Worm (Caenorhabditis elegans) whole organism, L2 larva: ENCODE measurements around the gene cyk-3.
A peak's percentile ranks its signal among the peaks of the same experiment; 100 is the strongest.

Experiments
- C34F6.9 ChIP-seq: fragments of 150-350 bp; optimal IDR thresholded peaks from 2 replicates; lab custom pipeline; 2014; ENCODE audit warnings: missing biosample characterization, missing genetic modification characterization
- F13H6.1 ChIP-seq: sonication (generic microtip); optimal IDR thresholded peaks from 2 replicates; lab custom pipeline; 2016; ENCODE audit warnings: missing genetic modification characterization, missing compliant biosample characterization
- Y55F3AM.14 ChIP-seq: fragments of 200-800 bp; sonication (Bioruptor generic); optimal IDR thresholded peaks from 2 replicates; lab custom pipeline; 2018; ENCODE audit warnings: mild to moderate bottlenecking, missing genetic modification characterization, missing compliant biosample characterization
- ZK546.5 ChIP-seq: sonication (generic microtip); optimal IDR thresholded peaks from 2 replicates; lab custom pipeline; 2017; ENCODE audit warnings: missing biosample characterization, missing genetic modification characterization
- alr-1 ChIP-seq: fragments of 150-350 bp; optimal IDR thresholded peaks from 2 replicates; lab custom pipeline; 2014; ENCODE audit warnings: missing biosample characterization, missing genetic modification characterization
- ama-1 ChIP-seq: fragments of 150-350 bp; optimal IDR thresholded peaks from 2 replicates; lab custom pipeline; 2018; ENCODE audit warnings: inconsistent platforms
- ceh-82 ChIP-seq: fragments of 150-350 bp; optimal IDR thresholded peaks from 2 replicates; lab custom pipeline; 2014; ENCODE audit warnings: missing biosample characterization, missing genetic modification characterization
- crh-2 ChIP-seq: sonication (generic microtip); optimal IDR thresholded peaks from 2 replicates; lab custom pipeline; 2017; ENCODE audit warnings: missing biosample characterization, missing genetic modification characterization
- dmd-4 ChIP-seq: sonication (generic microtip); optimal IDR thresholded peaks from 2 replicates; lab custom pipeline; 2017; ENCODE audit warnings: missing biosample characterization, missing genetic modification characterization
- elt-1 ChIP-seq: fragments of 150-350 bp; optimal IDR thresholded peaks from 2 replicates; lab custom pipeline; 2014; ENCODE audit warnings: missing biosample characterization, missing genetic modification characterization
- elt-3 ChIP-seq: sonication (generic microtip); optimal IDR thresholded peaks from 2 replicates; lab custom pipeline; 2017; ENCODE audit warnings: missing biosample characterization, missing genetic modification characterization
- fos-1 ChIP-seq: fragments of 150-350 bp; optimal IDR thresholded peaks from 2 replicates; lab custom pipeline; 2014; ENCODE audit warnings: missing biosample characterization, missing genetic modification characterization
- gmeb-1 ChIP-seq: fragments of 150-350 bp; optimal IDR thresholded peaks from 2 replicates; lab custom pipeline; 2014; ENCODE audit warnings: missing biosample characterization, missing genetic modification characterization
- lin-11 ChIP-seq: fragments of 150-350 bp; sonication (generic microtip); optimal IDR thresholded peaks from 2 replicates; lab custom pipeline; 2014; ENCODE audit warnings: missing biosample characterization, missing genetic modification characterization, inconsistent platforms, mixed read lengths
- lsy-2 ChIP-seq, 2 experiments: fragments of 150-350 bp in 1 of 2; sonication (generic microtip) in 1 of 2; optimal IDR thresholded peaks; 2 replicates each; lab custom pipeline; 2014 to 2017; ENCODE audit warnings: missing biosample characterization in 2 of 2, missing genetic modification characterization in 2 of 2
- mab-5 ChIP-seq: fragments of 150-350 bp; optimal IDR thresholded peaks from 2 replicates; lab custom pipeline; 2014; ENCODE audit warnings: missing biosample characterization, missing genetic modification characterization
- mbf-1 ChIP-seq: sonication (generic microtip); optimal IDR thresholded peaks from 2 replicates; lab custom pipeline; 2017; ENCODE audit warnings: missing biosample characterization, missing genetic modification characterization
- mdl-1 ChIP-seq, 2 experiments: fragments of 150-350 bp in 1 of 2; sonication (generic microtip) in 1 of 2; optimal IDR thresholded peaks; 2 replicates each; lab custom pipeline; 2017; ENCODE audit warnings: missing biosample characterization in 2 of 2, missing genetic modification characterization in 2 of 2
- nhr-10 ChIP-seq: sonication (generic microtip); optimal IDR thresholded peaks from 2 replicates; lab custom pipeline; 2017; ENCODE audit warnings: missing biosample characterization, missing genetic modification characterization
- nhr-129 ChIP-seq: fragments of 150-350 bp; optimal IDR thresholded peaks from 2 replicates; lab custom pipeline; 2014; ENCODE audit warnings: missing biosample characterization, missing genetic modification characterization
- nhr-21 ChIP-seq: fragments of 150-350 bp; optimal IDR thresholded peaks from 2 replicates; lab custom pipeline; 2014; ENCODE audit warnings: missing biosample characterization, missing genetic modification characterization
- nhr-237 ChIP-seq: fragments of 150-350 bp; optimal IDR thresholded peaks from 2 replicates; lab custom pipeline; 2014; ENCODE audit warnings: missing biosample characterization, missing genetic modification characterization
- nhr-25 ChIP-seq: fragments of 150-350 bp; sonication (generic microtip); optimal IDR thresholded peaks from 3 replicates; lab custom pipeline; 2014; ENCODE audit warnings: missing biosample characterization, missing genetic modification characterization
- nhr-77 ChIP-seq: fragments of 150-350 bp; optimal IDR thresholded peaks from 2 replicates; lab custom pipeline; 2014; ENCODE audit warnings: missing biosample characterization, missing genetic modification characterization
- sem-4 ChIP-seq: fragments of 150-350 bp; optimal IDR thresholded peaks from 2 replicates; lab custom pipeline; 2014; ENCODE audit warnings: missing biosample characterization, missing genetic modification reagents, missing genetic modification characterization
- skn-1 ChIP-seq: sonication (generic microtip); optimal IDR thresholded peaks from 2 replicates; lab custom pipeline; 2017; ENCODE audit warnings: missing biosample characterization, missing genetic modification characterization
- sma-3 ChIP-seq: sonication (generic microtip); optimal IDR thresholded peaks from 2 replicates; lab custom pipeline; 2016; ENCODE audit warnings: missing genetic modification reagents, missing genetic modification characterization, missing compliant biosample characterization
- sma-9 ChIP-seq, 2 experiments: fragments of 150-350 bp in 1 of 2; sonication (generic microtip) in 1 of 2; optimal IDR thresholded peaks; 2 replicates each; lab custom pipeline; 2014 to 2016; ENCODE audit warnings: missing genetic modification characterization in 2 of 2, mild to moderate bottlenecking in 1 of 2, missing biosample characterization in 1 of 2, missing compliant biosample characterization in 1 of 2, missing genetic modification reagents in 1 of 2, moderate library complexity in 1 of 2
- snpc-4 ChIP-seq: fragments of 150-350 bp; optimal IDR thresholded peaks from 2 replicates; lab custom pipeline; 2014; ENCODE audit warnings: missing biosample characterization, missing genetic modification characterization
- unc-39 ChIP-seq: fragments of 150-350 bp; optimal IDR thresholded peaks from 2 replicates; lab custom pipeline; 2014; ENCODE audit warnings: missing biosample characterization, missing genetic modification characterization
- unc-55 ChIP-seq: fragments of 150-350 bp; sonication (generic microtip); optimal IDR thresholded peaks from 3 replicates; lab custom pipeline; 2014; ENCODE audit warnings: missing biosample characterization, missing genetic modification reagents, missing genetic modification characterization
- ztf-1 ChIP-seq: fragments of 200-800 bp; sonication (Bioruptor generic); conservative IDR thresholded peaks from 2 replicates; pipeline ENCODE4 v1.3.6; 2022; ENCODE audit warnings: missing genetic modification characterization, missing compliant biosample characterization
- ztf-11 ChIP-seq: sonication (generic microtip); optimal IDR thresholded peaks from 2 replicates; lab custom pipeline; 2017; ENCODE audit warnings: missing biosample characterization, missing genetic modification characterization

The cyk-3 gene

ce11 chrIII:5999629-6000028, 20.3 kb upstream of the cyk-3 start:
- TF ChIP-seq mdl-1 (tag; optimal IDR thresholded peaks at IDR 0.05; lab: Kevin White, UChicago) (peak in 1 of 2 experiments; percentile 19), lsy-2 (tag; optimal IDR thresholded peaks at IDR 0.05; lab: Kevin White, UChicago) (peak in 1 of 2 experiments; percentile 45), mab-5 (tag; lab: Kevin White, UChicago) (peak; percentile 36), ceh-82 (tag; lab: Kevin White, UChicago) (no peak), unc-55 (GFP tag; lab: Kevin White, UChicago) (peak; percentile 77), nhr-237 (tag; lab: Kevin White, UChicago) (no peak), lin-11 (peak; percentile 1), C34F6.9 (tag; lab: Kevin White, UChicago) (peak; percentile 62), sem-4 (tag; lab: Kevin White, UChicago) (peak; percentile 52), nhr-129 (peak; percentile 65), fos-1 (tag; lab: Kevin White, UChicago) (no peak), crh-2 (tag; lab: Kevin White, UChicago) (peak; percentile 8), ztf-1 (GFP tag; lab: Robert Waterston, UW) (no peak)

- TF ChIP-seq ztf-1 (GFP tag; lab: Robert Waterston, UW) (no peak), elt-3 (tag; lab: Kevin White, UChicago) (no peak), mab-5 (tag; lab: Kevin White, UChicago) (no peak), gmeb-1 (tag; lab: Kevin White, UChicago) (no peak), unc-55 (GFP tag; lab: Kevin White, UChicago) (no peak), nhr-25 (tag; lab: Kevin White, UChicago) (no peak), dmd-4 (tag; lab: Kevin White, UChicago) (no peak), F13H6.1 (tag; lab: Kevin White, UChicago) (no peak), alr-1 (tag; lab: Kevin White, UChicago) (no peak), mdl-1 (tag; optimal IDR thresholded peaks at IDR 0.05; lab: Kevin White, UChicago) (no peak), ZK546.5 (no peak)
These were observed 17.9 kb upstream of the cyk-3 start for ce11 chrIII:6002024-6002423.

ce11 chrIII:6006453-6006852, 13.5 kb upstream of the cyk-3 start:
- TF ChIP-seq nhr-237 (tag; lab: Kevin White, UChicago): no peak
- no peak for TF ChIP-seq elt-1 (tag; lab: Kevin White, UChicago)
- TF ChIP-seq unc-55 (GFP tag; lab: Kevin White, UChicago): peak; percentile 21

DNA sequence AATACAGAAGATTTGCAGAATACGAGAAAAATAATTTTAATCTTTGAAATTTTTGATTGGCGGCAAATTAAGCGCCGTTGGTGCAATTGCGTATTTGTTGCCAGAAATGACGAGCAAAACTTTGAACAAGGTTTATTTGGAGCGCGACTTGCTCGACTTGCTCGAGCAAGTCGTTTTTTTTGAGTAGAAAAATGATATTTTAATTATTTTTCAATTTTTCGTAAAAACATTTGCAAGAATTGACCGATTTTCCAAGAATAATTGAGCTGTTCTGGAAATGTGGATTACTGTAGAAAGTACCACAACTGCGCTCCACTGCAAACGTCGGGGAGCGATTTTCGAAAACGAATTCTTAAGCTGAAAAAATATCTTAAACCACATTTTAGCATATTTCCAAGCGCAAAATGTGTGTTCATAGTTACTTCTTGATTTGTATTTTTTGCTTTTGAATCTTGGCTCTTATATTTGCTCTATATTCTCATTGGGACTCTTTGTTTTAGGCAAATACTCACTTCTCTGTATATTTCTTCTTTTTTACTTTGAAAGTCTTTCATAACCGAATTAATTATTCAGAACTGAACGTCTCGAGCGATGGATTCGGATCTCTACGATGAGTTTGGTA, 10.9 kb upstream of the cyk-3 start, which contains the start of the genes gcna-1 and eftu-2:
gcna-1 (minus strand) TSS at position 96 of the 622 bp plus-strand sequence.
eftu-2 (plus strand) TSS at position 572 of the 622 bp plus-strand sequence.
- TF ChIP-seq nhr-77 (tag; lab: Kevin White, UChicago) (no peak), gmeb-1 (tag; lab: Kevin White, UChicago) (peak; percentile 72), nhr-129 (peak; percentile 16), sma-3 (GFP tag; lab: Kevin White, UChicago) (peak; percentile 20), skn-1 (tag; lab: Kevin White, UChicago) (no peak), ceh-82 (tag; lab: Kevin White, UChicago) (no peak), lsy-2 (tag; optimal IDR thresholded peaks at IDR 0.05; lab: Kevin White, UChicago) (peak; percentile 76 to 96), Y55F3AM.14 (GFP tag; lab: Kevin White, UChicago) (no peak), sma-9 (GFP tag; optimal IDR thresholded peaks at IDR 0.05; lab: Kevin White, UChicago) (no peak), sma-9 (tag; optimal IDR thresholded peaks at IDR 0.05; lab: Kevin White, UChicago) (no peak), unc-55 (GFP tag; lab: Kevin White, UChicago) (peak; percentile 47)

ce11 chrIII:6011310-6011709, 8.6 kb upstream of the cyk-3 start:
- no peak for TF ChIP-seq unc-55 (GFP tag; lab: Kevin White, UChicago)
- TF ChIP-seq unc-39 (tag; lab: Kevin White, UChicago): no peak
- TF ChIP-seq crh-2 (tag; lab: Kevin White, UChicago): no peak
- no peak for TF ChIP-seq nhr-21
- TF ChIP-seq nhr-10 (tag; lab: Kevin White, UChicago): no peak
- TF ChIP-seq snpc-4 (tag; lab: Kevin White, UChicago): no peak
- no peak for TF ChIP-seq sem-4 (tag; lab: Kevin White, UChicago)
- no peak for TF ChIP-seq mab-5 (tag; lab: Kevin White, UChicago)
- TF ChIP-seq mbf-1 (tag; lab: Kevin White, UChicago): no peak
- no peak for TF ChIP-seq gmeb-1 (tag; lab: Kevin White, UChicago)
- TF ChIP-seq ztf-11 (tag; lab: Kevin White, UChicago): no peak
- no peak for TF ChIP-seq C34F6.9 (tag; lab: Kevin White, UChicago)
- TF ChIP-seq ama-1 (lab: Kevin White, UChicago): no peak
